Worm (Caenorhabditis elegans) whole organism, L2 larva: Measurements from ENCODE around the gene C04E12.5.

Source experiments
- ceh-82 ChIP-seq: fragments of 150-350 bp; optimal IDR thresholded peaks from 2 replicates; lab custom pipeline; 2014; ENCODE audit warnings: missing biosample characterization, missing genetic modification characterization
- egl-27 ChIP-seq: sonication (generic microtip); optimal IDR thresholded peaks from 3 replicates; lab custom pipeline; 2017; ENCODE audit warnings: missing biosample characterization, missing genetic modification reagents, missing genetic modification characterization
- lsy-2 ChIP-seq, 2 experiments: fragments of 150-350 bp in 1 of 2; sonication (generic microtip) in 1 of 2; optimal IDR thresholded peaks; 2 replicates each; lab custom pipeline; 2014 to 2017; ENCODE audit warnings: missing biosample characterization in 2 of 2, missing genetic modification characterization in 2 of 2
- mab-5 ChIP-seq: fragments of 150-350 bp; optimal IDR thresholded peaks from 2 replicates; lab custom pipeline; 2014; ENCODE audit warnings: missing biosample characterization, missing genetic modification characterization
- nhr-77 ChIP-seq: fragments of 150-350 bp; optimal IDR thresholded peaks from 2 replicates; lab custom pipeline; 2014; ENCODE audit warnings: missing biosample characterization, missing genetic modification characterization

DNA sequence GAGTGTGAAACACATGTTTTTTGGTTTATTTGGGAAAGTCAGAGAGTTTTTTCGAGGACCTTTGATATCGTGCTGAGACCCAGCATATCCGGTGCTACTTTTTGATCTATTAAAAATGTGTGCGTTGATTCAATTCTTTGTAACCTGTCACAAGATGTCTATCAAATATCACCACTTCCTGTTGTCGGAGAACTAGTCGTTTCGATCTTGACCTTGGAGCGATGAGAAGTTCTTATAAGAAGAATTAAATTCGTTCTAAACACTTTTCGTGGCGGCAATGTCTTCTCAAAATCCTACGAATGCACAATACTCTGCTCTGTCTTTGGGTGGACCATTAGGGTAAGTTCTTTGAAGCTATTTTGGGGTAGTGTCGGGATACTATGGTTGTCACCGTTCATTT, 42.3 kb upstream of the C04E12.5 start, which contains the start of gene F35F10.1:
- no peak for TF ChIP-seq ceh-82 (tag; lab: Kevin White, UChicago)
- no peak for TF ChIP-seq egl-27 (tag; lab: Kevin White, UChicago)
- no peak for TF ChIP-seq lsy-2 (tag; optimal IDR thresholded peaks at IDR 0.05; lab: Kevin White, UChicago)
- no peak for TF ChIP-seq nhr-77
- no peak for TF ChIP-seq mab-5
